Worm (Caenorhabditis elegans) whole organism, L2 larva: Measurements from ENCODE around the gene Y41E3.7.

Experiments used
- R02D3.7 ChIP-seq: fragments of 150-350 bp; optimal IDR thresholded peaks from 2 replicates; lab custom pipeline; 2014; ENCODE audit warnings: missing biosample characterization, missing genetic modification characterization
- blmp-1 ChIP-seq: sonication (generic microtip); optimal IDR thresholded peaks from 2 replicates; lab custom pipeline; 2017; ENCODE audit warnings: missing genetic modification characterization, mild to moderate bottlenecking, missing compliant biosample characterization, antibody characterized with exemption, moderate library complexity; ENCODE audit not compliant: insufficient read depth
- dmd-4 ChIP-seq: sonication (generic microtip); optimal IDR thresholded peaks from 2 replicates; lab custom pipeline; 2017; ENCODE audit warnings: missing biosample characterization, missing genetic modification characterization
- elt-3 ChIP-seq: sonication (generic microtip); optimal IDR thresholded peaks from 2 replicates; lab custom pipeline; 2017; ENCODE audit warnings: missing biosample characterization, missing genetic modification characterization
- fos-1 ChIP-seq: fragments of 150-350 bp; optimal IDR thresholded peaks from 2 replicates; lab custom pipeline; 2014; ENCODE audit warnings: missing biosample characterization, missing genetic modification characterization
- mab-5 ChIP-seq: fragments of 150-350 bp; optimal IDR thresholded peaks from 2 replicates; lab custom pipeline; 2014; ENCODE audit warnings: missing biosample characterization, missing genetic modification characterization
- nhr-11 ChIP-seq: fragments of 150-350 bp; optimal IDR thresholded peaks from 2 replicates; lab custom pipeline; 2014; ENCODE audit warnings: missing biosample characterization, missing genetic modification characterization
- nhr-237 ChIP-seq: fragments of 150-350 bp; optimal IDR thresholded peaks from 2 replicates; lab custom pipeline; 2014; ENCODE audit warnings: missing biosample characterization, missing genetic modification characterization
- nhr-25 ChIP-seq: fragments of 150-350 bp; sonication (generic microtip); optimal IDR thresholded peaks from 3 replicates; lab custom pipeline; 2014; ENCODE audit warnings: missing biosample characterization, missing genetic modification characterization
- nhr-77 ChIP-seq: fragments of 150-350 bp; optimal IDR thresholded peaks from 2 replicates; lab custom pipeline; 2014; ENCODE audit warnings: missing biosample characterization, missing genetic modification characterization
- peb-1 ChIP-seq: fragments of 150-350 bp; optimal IDR thresholded peaks from 2 replicates; lab custom pipeline; 2014; ENCODE audit warnings: missing biosample characterization, missing genetic modification characterization
- sem-4 ChIP-seq: fragments of 150-350 bp; optimal IDR thresholded peaks from 2 replicates; lab custom pipeline; 2014; ENCODE audit warnings: missing biosample characterization, missing genetic modification reagents, missing genetic modification characterization
- unc-62 ChIP-seq: fragments of 150-350 bp; optimal IDR thresholded peaks from 2 replicates; lab custom pipeline; 2014; ENCODE audit warnings: missing biosample characterization, missing genetic modification reagents, missing genetic modification characterization
- ztf-11 ChIP-seq: sonication (generic microtip); optimal IDR thresholded peaks from 2 replicates; lab custom pipeline; 2017; ENCODE audit warnings: missing biosample characterization, missing genetic modification characterization

- TF ChIP-seq fos-1 (tag; lab: Kevin White, UChicago) (no peak), sem-4 (tag; lab: Kevin White, UChicago) (no peak), R02D3.7 (tag; lab: Kevin White, UChicago) (no peak), nhr-237 (no peak), unc-62 (GFP tag; lab: Kevin White, UChicago) (no peak), mab-5 (tag; lab: Kevin White, UChicago) (no peak), blmp-1 (tag; lab: Kevin White, UChicago) (no peak), ztf-11 (no peak), peb-1 (tag; lab: Kevin White, UChicago) (no peak), nhr-11 (tag; lab: Kevin White, UChicago) (no peak), nhr-77 (tag; lab: Kevin White, UChicago) (no peak), dmd-4 (tag; lab: Kevin White, UChicago) (no peak), elt-3 (tag; lab: Kevin White, UChicago) (no peak), nhr-25 (no peak)
Measured at ce11 chrIV:15063789-15064188, 50.0 kb downstream of the Y41E3.7 start.
